Worm (Caenorhabditis elegans): ENCODE data around the gene srm-3.

The srm-3 gene

DNA sequence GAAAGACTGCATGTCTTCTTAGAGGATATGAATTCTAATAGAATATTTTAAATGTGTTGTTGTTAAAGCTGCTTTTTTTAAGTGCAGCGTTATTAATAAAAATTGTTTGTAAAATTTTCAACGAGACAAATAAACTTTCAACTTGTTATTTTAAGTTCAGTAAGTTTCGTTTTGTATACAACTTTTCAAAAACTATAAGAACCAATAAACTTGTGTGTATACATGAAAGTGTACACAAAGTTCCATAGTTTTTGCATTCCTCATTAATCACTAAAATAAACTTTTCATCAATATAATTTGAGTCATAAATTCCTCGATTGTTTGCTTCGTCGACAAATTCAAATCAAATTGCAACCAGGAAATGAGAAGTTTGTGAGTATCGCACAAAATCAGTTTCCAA, at the start of gene srm-3:
Gene srm-3 (plus strand): TSS at position 301 of the 400 bp plus-strand sequence.
- no peak for TF ChIP-seq flt-1 (GFP tag; IDR thresholded peaks at IDR 0.05)
- no peak for TF ChIP-seq hmbx-1 (tag; optimal IDR thresholded peaks at IDR 0.05)
- TF ChIP-seq B0310.2 (tag; optimal IDR thresholded peaks at IDR 0.05) = no peak
- TF ChIP-seq F13C5.2 (tag; optimal IDR thresholded peaks at IDR 0.05) = no peak
- TF ChIP-seq aly-1 (tag; optimal IDR thresholded peaks at IDR 0.05) = no peak
- TF ChIP-seq ets-7 (tag; optimal IDR thresholded peaks at IDR 0.05) = no peak
- TF ChIP-seq ceh-13 (GFP tag; optimal IDR thresholded peaks at IDR 0.05) = no peak
- no peak for TF ChIP-seq hnd-1 (tag; optimal IDR thresholded peaks at IDR 0.05)
- TF ChIP-seq tbx-37 (GFP tag; conservative IDR thresholded peaks at IDR 0.05) = no peak
- no peak for TF ChIP-seq tra-4 (tag; optimal IDR thresholded peaks at IDR 0.05)
- TF ChIP-seq pes-1 (GFP tag; IDR thresholded peaks at IDR 0.05) = no peak
- no peak for TF ChIP-seq scrt-1 (GFP tag; IDR thresholded peaks at IDR 0.05)
- TF ChIP-seq hmg-4 (GFP tag; optimal IDR thresholded peaks at IDR 0.05) = no peak
- no peak for TF ChIP-seq ceh-36 (tag; optimal IDR thresholded peaks at IDR 0.05)
- TF ChIP-seq tbx-11 (GFP tag; IDR thresholded peaks at IDR 0.05) = no peak
- TF ChIP-seq ama-1 (optimal IDR thresholded peaks at IDR 0.05) = no peak
- no peak for TF ChIP-seq sea-1 (GFP tag; conservative IDR thresholded peaks at IDR 0.05)

DNA sequence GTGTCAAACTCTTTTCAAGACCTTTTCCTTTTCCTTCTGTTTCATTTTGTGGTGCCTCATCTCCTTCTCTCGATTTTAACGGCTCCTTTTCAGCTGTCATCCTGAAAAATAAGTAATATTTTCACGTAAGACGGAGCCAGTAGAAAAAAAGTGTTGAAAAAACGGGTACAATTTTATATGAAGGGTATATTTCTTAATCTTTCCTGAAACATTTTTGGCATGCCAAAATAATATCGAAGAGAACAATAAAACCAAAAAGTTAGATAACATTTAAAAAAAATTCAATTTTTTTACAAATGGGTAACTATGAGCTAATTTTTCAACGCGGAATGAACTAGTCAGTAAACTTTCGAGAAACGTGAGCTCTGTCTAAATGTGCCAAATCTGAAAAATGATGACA, 47.2 kb upstream of the srm-3 start, which contains the start of gene aat-1:
Gene aat-1 (minus strand): TSS at position 101 of the 400 bp plus-strand sequence.
- no peak for TF ChIP-seq B0310.2 (tag; optimal IDR thresholded peaks at IDR 0.05)
- TF ChIP-seq hmg-4 (GFP tag; optimal IDR thresholded peaks at IDR 0.05) = no peak
- no peak for TF ChIP-seq aly-1 (tag; optimal IDR thresholded peaks at IDR 0.05)
- TF ChIP-seq sea-1 (GFP tag; conservative IDR thresholded peaks at IDR 0.05) = no peak
- TF ChIP-seq hmbx-1 (tag; optimal IDR thresholded peaks at IDR 0.05) = no peak
- TF ChIP-seq ama-1 (optimal IDR thresholded peaks at IDR 0.05) = no peak
- TF ChIP-seq hnd-1 (tag; optimal IDR thresholded peaks at IDR 0.05) = no peak
- no peak for TF ChIP-seq ceh-13 (GFP tag; optimal IDR thresholded peaks at IDR 0.05)
- no peak for TF ChIP-seq tra-4 (tag; optimal IDR thresholded peaks at IDR 0.05)
- no peak for TF ChIP-seq ets-7 (tag; optimal IDR thresholded peaks at IDR 0.05)
- no peak for TF ChIP-seq ceh-36 (tag; optimal IDR thresholded peaks at IDR 0.05)
- TF ChIP-seq pes-1 (GFP tag; IDR thresholded peaks at IDR 0.05) = no peak
- no peak for TF ChIP-seq scrt-1 (GFP tag; IDR thresholded peaks at IDR 0.05)
- no peak for TF ChIP-seq flt-1 (GFP tag; IDR thresholded peaks at IDR 0.05)
- no peak for TF ChIP-seq tbx-37 (GFP tag; conservative IDR thresholded peaks at IDR 0.05)
- no peak for TF ChIP-seq F13C5.2 (tag; optimal IDR thresholded peaks at IDR 0.05)
- no peak for TF ChIP-seq tbx-11 (GFP tag; IDR thresholded peaks at IDR 0.05)

DNA sequence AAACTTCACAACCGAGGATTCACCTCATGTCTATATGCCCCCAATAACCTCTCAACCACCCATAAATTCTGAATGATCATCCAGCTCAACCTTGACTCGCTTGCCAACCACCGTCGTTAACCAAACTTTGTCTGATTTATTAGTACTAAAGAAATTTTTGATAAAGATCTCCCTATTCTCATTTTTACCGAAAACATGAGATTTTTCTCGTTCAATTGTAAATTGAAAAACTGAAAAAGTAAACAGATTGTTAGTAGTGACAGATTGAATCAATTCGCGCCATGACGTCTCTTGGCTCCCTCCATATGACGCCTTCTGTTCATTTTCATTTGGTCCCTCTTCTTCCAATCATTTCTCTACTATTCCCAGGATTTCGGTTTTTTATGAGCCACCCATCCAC, 40.8 kb upstream of the srm-3 start:
- TF ChIP-seq F13C5.2 (tag; optimal IDR thresholded peaks at IDR 0.05) = no peak
- TF ChIP-seq ceh-13 (GFP tag; optimal IDR thresholded peaks at IDR 0.05) = no peak
- TF ChIP-seq pes-1 (GFP tag; IDR thresholded peaks at IDR 0.05) = no peak
- TF ChIP-seq sea-1 (GFP tag; conservative IDR thresholded peaks at IDR 0.05) = no peak
- TF ChIP-seq aly-1 (tag; optimal IDR thresholded peaks at IDR 0.05) = no peak
- no peak for TF ChIP-seq tbx-11 (GFP tag; IDR thresholded peaks at IDR 0.05)
- TF ChIP-seq tra-4 (tag; optimal IDR thresholded peaks at IDR 0.05) = no peak
- TF ChIP-seq B0310.2 (tag; optimal IDR thresholded peaks at IDR 0.05) = no peak
- no peak for TF ChIP-seq ama-1 (optimal IDR thresholded peaks at IDR 0.05)
- TF ChIP-seq hmbx-1 (tag; optimal IDR thresholded peaks at IDR 0.05) = no peak
- TF ChIP-seq scrt-1 (GFP tag; IDR thresholded peaks at IDR 0.05) = no peak
- no peak for TF ChIP-seq ets-7 (tag; optimal IDR thresholded peaks at IDR 0.05)
- TF ChIP-seq tbx-37 (GFP tag; conservative IDR thresholded peaks at IDR 0.05) = no peak
- no peak for TF ChIP-seq hnd-1 (tag; optimal IDR thresholded peaks at IDR 0.05)
- no peak for TF ChIP-seq ceh-36 (tag; optimal IDR thresholded peaks at IDR 0.05)
- no peak for TF ChIP-seq flt-1 (GFP tag; IDR thresholded peaks at IDR 0.05)
- no peak for TF ChIP-seq hmg-4 (GFP tag; optimal IDR thresholded peaks at IDR 0.05)

DNA sequence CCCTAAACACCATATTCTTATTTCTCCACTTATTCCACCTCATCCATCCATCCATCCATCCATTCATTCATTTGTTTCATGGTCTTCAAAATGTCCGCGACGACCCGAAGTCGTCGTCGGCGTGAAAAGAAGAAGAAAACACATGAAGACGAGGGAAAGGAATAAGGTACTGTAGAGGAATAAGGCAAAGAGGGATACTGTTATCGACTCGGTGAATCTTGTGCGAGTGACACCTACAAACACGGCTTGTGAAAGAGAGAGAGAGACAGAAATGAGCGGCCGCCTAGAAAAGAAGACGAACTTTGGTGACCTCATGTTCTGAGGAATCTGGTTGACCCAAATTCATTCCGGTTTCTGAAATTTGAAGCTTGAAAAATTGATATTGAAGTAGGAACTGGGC, 39.7 kb upstream of the srm-3 start:
- TF ChIP-seq tbx-37 (GFP tag; conservative IDR thresholded peaks at IDR 0.05) (no peak), B0310.2 (tag; optimal IDR thresholded peaks at IDR 0.05) (no peak), hmg-4 (GFP tag; optimal IDR thresholded peaks at IDR 0.05) (no peak), ceh-36 (tag; optimal IDR thresholded peaks at IDR 0.05) (no peak), ceh-13 (GFP tag; optimal IDR thresholded peaks at IDR 0.05) (no peak), hmbx-1 (tag; optimal IDR thresholded peaks at IDR 0.05) (no peak), pes-1 (GFP tag; IDR thresholded peaks at IDR 0.05) (no peak), ets-7 (tag; optimal IDR thresholded peaks at IDR 0.05) (no peak), flt-1 (GFP tag; IDR thresholded peaks at IDR 0.05) (no peak), hnd-1 (tag; optimal IDR thresholded peaks at IDR 0.05) (no peak), ama-1 (optimal IDR thresholded peaks at IDR 0.05) (no peak), tbx-11 (GFP tag; IDR thresholded peaks at IDR 0.05) (no peak)

DNA sequence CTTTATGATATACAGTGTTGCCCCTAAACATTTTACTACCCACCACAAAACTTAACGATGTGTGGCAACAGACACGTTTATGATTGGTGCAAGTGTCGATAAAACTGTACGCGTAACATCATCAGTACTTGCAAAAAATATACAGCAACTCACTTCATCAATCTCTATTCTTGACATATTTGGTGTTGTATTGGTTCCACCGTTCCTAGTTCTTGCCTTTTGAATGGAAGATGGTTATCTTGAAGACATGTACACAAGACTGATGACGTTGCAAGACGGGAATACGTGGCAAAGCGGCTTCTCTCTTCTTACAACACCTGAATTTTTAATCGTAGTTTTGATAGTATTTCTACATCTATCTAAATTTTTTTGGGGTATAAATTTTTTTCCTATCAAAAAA, 37.9 kb upstream of the srm-3 start:
- TF ChIP-seq B0310.2 (tag; optimal IDR thresholded peaks at IDR 0.05) (no peak), sea-1 (GFP tag; conservative IDR thresholded peaks at IDR 0.05) (no peak), tra-4 (tag; optimal IDR thresholded peaks at IDR 0.05) (no peak), hnd-1 (tag; optimal IDR thresholded peaks at IDR 0.05) (no peak), flt-1 (GFP tag; IDR thresholded peaks at IDR 0.05) (no peak), F13C5.2 (tag; optimal IDR thresholded peaks at IDR 0.05) (no peak), ets-7 (tag; optimal IDR thresholded peaks at IDR 0.05) (no peak), pes-1 (GFP tag; IDR thresholded peaks at IDR 0.05) (no peak), ceh-13 (GFP tag; optimal IDR thresholded peaks at IDR 0.05) (no peak), ceh-36 (tag; optimal IDR thresholded peaks at IDR 0.05) (no peak), tbx-11 (GFP tag; IDR thresholded peaks at IDR 0.05) (no peak), tbx-37 (GFP tag; conservative IDR thresholded peaks at IDR 0.05) (no peak), aly-1 (tag; optimal IDR thresholded peaks at IDR 0.05) (no peak)

DNA sequence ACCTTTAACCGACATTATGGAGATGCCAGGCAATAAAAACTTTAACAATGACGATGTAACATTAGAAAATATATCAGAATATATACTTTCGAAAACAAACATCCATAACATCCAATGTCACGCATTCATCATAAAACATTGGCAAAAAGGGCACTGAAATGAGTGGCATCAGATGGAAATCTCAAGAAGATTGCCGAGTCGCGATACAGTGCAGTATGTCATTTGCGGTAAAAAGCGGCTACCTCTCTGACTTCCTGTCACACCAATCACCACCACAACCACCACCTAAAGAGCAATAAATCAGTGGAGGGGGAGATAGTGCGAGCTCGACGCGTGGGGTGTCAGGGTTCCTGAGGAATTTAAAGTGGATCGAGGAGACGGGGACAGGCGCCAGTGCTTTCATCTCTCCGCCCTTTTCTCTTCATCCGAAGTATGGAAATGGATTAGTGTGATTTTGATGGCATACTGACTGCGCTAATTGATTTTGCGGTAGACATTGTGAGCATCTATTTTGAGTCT, 35.7 kb upstream of the srm-3 start:
- TF ChIP-seq aly-1 (tag; optimal IDR thresholded peaks at IDR 0.05) (no peak), tbx-11 (GFP tag; IDR thresholded peaks at IDR 0.05) (no peak), hnd-1 (tag; optimal IDR thresholded peaks at IDR 0.05) (no peak), hmbx-1 (tag; optimal IDR thresholded peaks at IDR 0.05) (no peak), tra-4 (tag; optimal IDR thresholded peaks at IDR 0.05) (no peak), pes-1 (GFP tag; IDR thresholded peaks at IDR 0.05) (no peak), F13C5.2 (tag; optimal IDR thresholded peaks at IDR 0.05) (no peak), ama-1 (optimal IDR thresholded peaks at IDR 0.05) (no peak), hmg-4 (GFP tag; optimal IDR thresholded peaks at IDR 0.05) (no peak), scrt-1 (GFP tag; IDR thresholded peaks at IDR 0.05) (no peak), ets-7 (tag; optimal IDR thresholded peaks at IDR 0.05) (no peak), B0310.2 (tag; optimal IDR thresholded peaks at IDR 0.05) (no peak), flt-1 (GFP tag; IDR thresholded peaks at IDR 0.05) (no peak)

DNA sequence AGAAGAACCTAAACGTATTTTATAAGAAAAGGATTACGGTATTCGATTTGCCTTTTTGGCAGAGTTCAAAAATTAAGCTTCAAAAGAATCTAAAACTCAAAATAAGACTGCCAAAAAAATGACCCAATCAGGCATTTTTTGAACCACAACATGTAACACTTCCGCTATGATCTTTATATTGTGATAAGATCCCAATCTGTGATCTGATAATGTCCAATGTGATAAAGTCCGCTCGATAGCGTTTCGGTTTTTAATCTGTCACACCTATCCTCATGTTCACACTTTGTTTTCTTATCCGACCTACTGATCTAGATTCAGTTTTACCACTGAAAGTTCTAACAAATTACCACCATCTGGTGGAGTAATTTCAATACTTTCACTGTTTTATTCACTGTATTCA, 34.7 kb upstream of the srm-3 start:
- no peak for TF ChIP-seq scrt-1 (GFP tag; IDR thresholded peaks at IDR 0.05)
- TF ChIP-seq ets-7 (tag; optimal IDR thresholded peaks at IDR 0.05) = no peak
- TF ChIP-seq tra-4 (tag; optimal IDR thresholded peaks at IDR 0.05) = no peak
- no peak for TF ChIP-seq hmg-4 (GFP tag; optimal IDR thresholded peaks at IDR 0.05)
- TF ChIP-seq tbx-11 (GFP tag; IDR thresholded peaks at IDR 0.05) = no peak
- TF ChIP-seq pes-1 (GFP tag; IDR thresholded peaks at IDR 0.05) = no peak
- TF ChIP-seq tbx-37 (GFP tag; conservative IDR thresholded peaks at IDR 0.05) = no peak
- TF ChIP-seq hnd-1 (tag; optimal IDR thresholded peaks at IDR 0.05) = no peak
- TF ChIP-seq ceh-36 (tag; optimal IDR thresholded peaks at IDR 0.05) = no peak
- TF ChIP-seq sea-1 (GFP tag; conservative IDR thresholded peaks at IDR 0.05) = no peak
- no peak for TF ChIP-seq aly-1 (tag; optimal IDR thresholded peaks at IDR 0.05)
- no peak for TF ChIP-seq B0310.2 (tag; optimal IDR thresholded peaks at IDR 0.05)
- no peak for TF ChIP-seq F13C5.2 (tag; optimal IDR thresholded peaks at IDR 0.05)
- no peak for TF ChIP-seq ama-1 (optimal IDR thresholded peaks at IDR 0.05)
- no peak for TF ChIP-seq ceh-13 (GFP tag; optimal IDR thresholded peaks at IDR 0.05)
- TF ChIP-seq flt-1 (GFP tag; IDR thresholded peaks at IDR 0.05) = no peak
- no peak for TF ChIP-seq hmbx-1 (tag; optimal IDR thresholded peaks at IDR 0.05)
